Worm (Caenorhabditis elegans): ENCODE data around the gene fahd-1.

DNA sequence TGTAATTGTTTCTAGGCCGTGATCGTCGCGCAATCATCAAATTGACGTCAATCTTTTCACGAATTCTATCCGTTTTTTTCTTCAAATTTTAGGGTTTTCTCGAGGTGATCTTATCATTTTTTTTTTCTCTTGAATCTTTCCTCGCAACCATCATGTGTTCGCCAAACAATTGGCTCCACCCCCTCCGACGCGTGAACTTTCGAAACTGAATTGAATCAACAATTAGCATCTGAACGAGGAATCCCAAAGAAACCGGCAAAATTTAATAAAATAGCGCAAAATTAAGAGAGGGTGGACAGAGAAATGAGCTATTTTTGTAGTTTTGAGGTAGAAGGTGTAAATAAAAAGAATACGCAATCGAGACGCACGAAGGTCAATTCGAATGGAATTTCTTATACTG is 19.3 kb upstream of the fahd-1 start:
- TF ChIP-seq him-1 (tag; optimal IDR thresholded peaks at IDR 0.05), result no peak
- no peak for TF ChIP-seq dao-5 (tag; optimal IDR thresholded peaks at IDR 0.05)
